Worm (Caenorhabditis elegans): ENCODE data around the gene srw-94.

DNA sequence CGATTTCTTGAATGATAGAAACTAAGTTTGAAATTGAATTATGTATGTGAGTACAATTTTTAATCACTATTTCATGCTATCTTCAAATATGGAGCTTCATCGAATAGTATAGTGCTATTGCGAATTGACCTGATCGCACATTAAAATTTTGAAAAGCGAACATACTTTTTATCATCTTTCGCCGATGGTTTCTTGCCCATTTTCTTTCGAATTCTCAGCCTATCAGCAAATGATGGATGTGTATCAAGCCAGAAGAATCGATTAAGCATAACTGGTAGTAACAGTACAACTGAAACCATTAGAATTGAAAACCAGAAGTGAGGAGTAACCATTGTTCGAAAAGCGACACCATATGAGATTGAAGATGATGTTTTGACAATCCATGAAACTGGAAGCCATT, 15.4 kb downstream of the srw-94 start:
- TF ChIP-seq eor-1 (tag; optimal IDR thresholded peaks at IDR 0.05): no peak
- no peak for TF ChIP-seq lin-15B (tag; optimal IDR thresholded peaks at IDR 0.05)
- no peak for TF ChIP-seq snpc-4 (tag; optimal IDR thresholded peaks at IDR 0.05)
- no peak for TF ChIP-seq ztf-11 (tag; optimal IDR thresholded peaks at IDR 0.05)
- no peak for TF ChIP-seq ama-1 (optimal IDR thresholded peaks at IDR 0.05)
- no peak for TF ChIP-seq nfya-1 (tag; optimal IDR thresholded peaks at IDR 0.05; ENCODE audit: insufficient read depth)
- TF ChIP-seq nhr-77 (tag; optimal IDR thresholded peaks at IDR 0.05): no peak
- TF ChIP-seq hmg-11 (tag; optimal IDR thresholded peaks at IDR 0.05): no peak
- TF ChIP-seq nhr-25 (tag; optimal IDR thresholded peaks at IDR 0.05): no peak
- no peak for TF ChIP-seq ceh-16 (tag; optimal IDR thresholded peaks at IDR 0.05)
- no peak for TF ChIP-seq jun-1 (tag; optimal IDR thresholded peaks at IDR 0.05)
- no peak for TF ChIP-seq nhr-28 (tag; optimal IDR thresholded peaks at IDR 0.05)
- TF ChIP-seq unc-62 (GFP tag; optimal IDR thresholded peaks at IDR 0.05): no peak

Measured in whole organism, L3 larva.